Fruit fly (Drosophila melanogaster): Measurements from ENCODE around the gene CG4631.

DNA sequence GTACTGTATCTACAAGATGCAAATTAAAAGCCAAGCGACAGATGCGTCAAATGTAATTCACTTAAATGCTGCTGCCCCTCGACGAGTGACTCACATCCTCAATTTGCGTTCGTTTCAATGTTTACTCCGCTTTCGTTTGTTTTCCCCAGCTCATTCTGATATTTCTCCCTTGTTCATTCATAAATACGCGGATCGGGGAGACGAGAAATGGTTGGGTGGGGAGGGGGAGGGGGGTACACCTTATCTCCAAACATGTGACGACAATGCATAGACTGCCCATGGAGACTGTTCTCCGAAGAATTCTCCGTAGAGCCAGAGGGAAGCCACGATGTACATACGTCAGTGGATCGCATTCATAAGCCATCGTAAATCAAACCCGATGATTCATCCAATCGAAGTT, 30.2 kb downstream of the CG4631 start:
- TF ChIP-seq fd85E (GFP tag; optimal IDR thresholded peaks at IDR 0.05) (no peak), fd59A (GFP tag; optimal IDR thresholded peaks at IDR 0.05) (no peak), Hr39 (GFP tag; optimal IDR thresholded peaks at IDR 0.05) (no peak), Gug (GFP tag; IDR thresholded peaks at IDR 0.05) (no peak), CG8119 (GFP tag; IDR thresholded peaks at IDR 0.05) (no peak), Sox102F (GFP tag; optimal IDR thresholded peaks at IDR 0.05) (no peak), CG16779 (tag; optimal IDR thresholded peaks at IDR 0.05) (no peak), achi (GFP tag; optimal IDR thresholded peaks at IDR 0.05) (no peak), dac (GFP tag; optimal IDR thresholded peaks at IDR 0.05) (no peak), CG34406 (GFP tag; optimal IDR thresholded peaks at IDR 0.05) (no peak), CG1621 (tag; optimal IDR thresholded peaks at IDR 0.05) (no peak)

Measured in whole organism, prepupa.